Worm (Caenorhabditis elegans): ENCODE data around the gene nhr-152.

DNA sequence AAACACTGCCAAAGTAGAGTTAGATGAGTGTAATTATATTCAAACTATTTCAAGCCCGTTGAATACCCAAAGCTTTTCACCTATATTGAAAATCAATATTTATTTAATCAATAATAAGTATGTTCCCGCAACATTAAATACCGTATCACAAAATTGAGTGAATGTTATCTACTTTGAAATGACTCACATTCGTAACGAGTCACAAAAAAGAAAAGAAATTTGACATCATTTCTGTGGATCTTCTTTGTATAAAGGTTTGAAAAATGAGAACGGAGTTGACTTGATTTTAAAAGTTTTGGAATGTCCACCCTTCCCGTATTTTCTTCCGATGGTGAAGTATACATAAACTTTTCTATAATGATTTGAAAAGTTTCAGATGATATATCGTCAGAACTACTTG is 49.2 kb downstream of the nhr-152 start, which contains the start of gene srr-10:
- no peak for TF ChIP-seq ztf-23 (GFP tag; IDR thresholded peaks at IDR 0.05)
- no peak for TF ChIP-seq med-1 (GFP tag; optimal IDR thresholded peaks at IDR 0.05; ENCODE audit: insufficient read depth)
- no peak for TF ChIP-seq T22C8.4 (GFP tag; IDR thresholded peaks at IDR 0.05)
- TF ChIP-seq flt-1 (GFP tag; IDR thresholded peaks at IDR 0.05), result no peak
- TF ChIP-seq ref-1 (GFP tag; conservative IDR thresholded peaks at IDR 0.05), result no peak

Data from whole organism, midembryonic.